Fruit fly (Drosophila melanogaster) whole organism, adult: ENCODE measurements around the gene RpS14b.

Experiments used
- CG12768 ChIP-seq: fragments of 200-800 bp; sonication (Bioruptor generic); optimal IDR thresholded peaks from 2 replicates; lab custom pipeline; 2017; ENCODE audit warnings: missing biosample characterization, missing genetic modification characterization, mild to moderate bottlenecking, moderate library complexity, missing genetic modification reagents
- CG14711 ChIP-seq: fragments of 200-800 bp; sonication (Bioruptor generic); optimal IDR thresholded peaks from 2 replicates; lab custom pipeline; 2018; ENCODE audit warnings: missing biosample characterization, mild to moderate bottlenecking, missing genetic modification characterization, moderate library complexity
- CG7045 ChIP-seq: fragments of 200-800 bp; sonication (Bioruptor generic); optimal IDR thresholded peaks from 2 replicates; lab custom pipeline; 2017; ENCODE audit warnings: missing biosample characterization, mild to moderate bottlenecking, missing genetic modification characterization
- Crg-1 ChIP-seq: fragments of 200-800 bp; sonication (Bioruptor generic); optimal IDR thresholded peaks from 2 replicates; lab custom pipeline; 2016; ENCODE audit warnings: missing biosample characterization, missing genetic modification characterization
- Hr96 ChIP-seq: fragments of 200-800 bp; sonication (Bioruptor generic); optimal IDR thresholded peaks from 2 replicates; lab custom pipeline; 2016; ENCODE audit warnings: missing biosample characterization, missing genetic modification characterization
- Mnt ChIP-seq: fragments of 200-800 bp; sonication (Bioruptor generic); optimal IDR thresholded peaks from 2 replicates; lab custom pipeline; 2016; ENCODE audit warnings: missing biosample characterization, mild to moderate bottlenecking, missing genetic modification characterization
- bab1 ChIP-seq: fragments of 200-800 bp; sonication (Bioruptor generic); optimal IDR thresholded peaks from 3 replicates; lab custom pipeline; 2019; ENCODE audit warnings: missing biosample characterization, mild to moderate bottlenecking, missing genetic modification characterization, moderate library complexity
- cic ChIP-seq: fragments of 200-800 bp; sonication (Bioruptor generic); optimal IDR thresholded peaks from 2 replicates; lab custom pipeline; 2017; ENCODE audit warnings: missing biosample characterization, mild to moderate bottlenecking, missing genetic modification characterization, moderate library complexity
- cnc ChIP-seq, 2 experiments: fragments of >200 bp; optimal IDR thresholded peaks; 2 replicates each; lab custom pipeline; 2017
- kay ChIP-seq: fragments of 200-800 bp; sonication (Bioruptor generic); peaks from one replicate; lab custom pipeline; 2016; ENCODE audit warnings: missing biosample characterization, missing genetic modification characterization, borderline replicate concordance
- ovo ChIP-seq: fragments of 200-800 bp; sonication (Bioruptor generic); optimal IDR thresholded peaks from 2 replicates; lab custom pipeline; 2016; ENCODE audit warnings: missing biosample characterization, missing genetic modification characterization
- toe ChIP-seq: fragments of 200-800 bp; sonication (Bioruptor generic); optimal IDR thresholded peaks from 2 replicates; lab custom pipeline; 2016; ENCODE audit warnings: missing biosample characterization, missing genetic modification characterization

DNA sequence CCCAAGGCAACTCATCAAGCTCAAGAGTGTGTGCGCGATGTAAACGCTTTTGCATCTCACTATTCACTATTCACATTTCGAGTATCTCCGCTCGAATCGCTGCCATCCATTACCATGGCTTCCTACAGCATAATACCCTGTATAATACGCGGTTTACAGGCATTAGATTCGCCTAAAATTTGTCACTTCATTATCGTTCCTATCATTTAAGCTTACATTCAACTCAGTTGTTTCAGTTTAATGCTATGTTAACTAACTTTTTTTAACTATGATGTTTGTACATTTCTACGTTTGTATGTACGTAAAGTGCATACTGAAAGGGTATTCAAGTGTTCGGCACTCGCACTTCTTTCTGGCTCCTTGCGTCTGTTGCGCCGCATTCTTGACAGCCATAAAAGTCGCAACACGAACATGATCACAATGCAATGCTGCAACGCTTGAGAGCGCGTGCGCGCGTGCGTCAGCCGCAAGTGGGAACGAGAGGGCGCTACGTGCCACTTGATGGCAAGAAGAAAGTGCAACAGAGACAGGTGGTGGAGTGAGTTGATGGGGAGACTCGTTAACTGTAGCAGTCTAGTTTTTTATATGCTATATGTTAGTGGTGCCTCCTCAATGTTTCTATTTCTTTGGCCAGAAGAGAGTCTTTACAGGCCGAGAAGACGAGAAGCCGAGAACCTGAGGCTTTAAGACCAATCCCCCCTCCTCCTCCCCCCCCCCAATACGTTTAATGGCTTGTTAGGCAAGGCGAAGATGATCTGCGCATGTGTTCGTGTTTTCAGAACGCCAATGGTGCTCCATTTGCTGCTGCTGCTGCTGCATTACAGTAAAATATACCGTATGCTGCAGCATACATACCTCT, 42.5 kb downstream of the RpS14b start:
- TF ChIP-seq Hr96 (GFP tag; lab: Kevin White, UChicago) (no peak), cic (GFP tag; lab: Kevin White, UChicago) (no peak), CG14711 (tag; lab: Kevin White, UChicago) (no peak), CG12768 (no peak), ovo (no peak), Mnt (GFP tag; lab: Kevin White, UChicago) (no peak), Crg-1 (GFP tag; lab: Kevin White, UChicago) (no peak), CG7045 (GFP tag; lab: Kevin White, UChicago) (no peak), cnc (optimal IDR thresholded peaks at IDR 0.05; lab: Kevin White, UChicago) (no peak), kay (GFP tag; lab: Kevin White, UChicago) (no peak), bab1 (GFP tag; lab: Kevin White, UChicago) (no peak), toe (GFP tag; lab: Kevin White, UChicago) (no peak)
